Fruit fly (Drosophila melanogaster) whole organism, prepupa: ENCODE data around the gene CG9760.

ENCODE experiments used
- Blimp-1 ChIP-seq: fragments of 200-800 bp; sonication (Bioruptor generic); optimal IDR thresholded peaks from 3 replicates; lab custom pipeline; 2017; ENCODE audit warnings: missing biosample characterization, missing genetic modification characterization, mild to moderate bottlenecking, moderate library complexity, missing genetic modification reagents
- CG10631 ChIP-seq: fragments of 200-800 bp; sonication (Bioruptor generic); optimal IDR thresholded peaks from 2 replicates; lab custom pipeline; 2016; ENCODE audit warnings: missing biosample characterization, missing genetic modification characterization
- CG10669 ChIP-seq: fragments of 200-800 bp; sonication (Bioruptor generic); optimal IDR thresholded peaks from 3 replicates; lab custom pipeline; 2018; ENCODE audit warnings: missing biosample characterization, mild to moderate bottlenecking, missing genetic modification characterization, moderate library complexity
- CG15336 ChIP-seq: fragments of 200-800 bp; sonication (Bioruptor generic); IDR thresholded peaks from 2 replicates; pipeline ENCODE4 v1.3.6; 2022; ENCODE audit warnings: missing biosample characterization, missing genetic modification characterization
- CG1621 ChIP-seq: fragments of 200-800 bp; sonication (Bioruptor generic); optimal IDR thresholded peaks from 3 replicates; lab custom pipeline; 2018; ENCODE audit warnings: missing biosample characterization, mild to moderate bottlenecking, missing genetic modification characterization
- CG31627 ChIP-seq: fragments of 200-800 bp; sonication (Bioruptor generic); optimal IDR thresholded peaks from 3 replicates; lab custom pipeline; 2016; ENCODE audit warnings: missing biosample characterization, missing genetic modification characterization
- CG32006 ChIP-seq: fragments of 200-800 bp; sonication (Bioruptor generic); optimal IDR thresholded peaks from 3 replicates; lab custom pipeline; 2017; ENCODE audit warnings: missing biosample characterization, mild to moderate bottlenecking, missing genetic modification characterization
- CG3919 ChIP-seq: fragments of 200-800 bp; sonication (Bioruptor generic); optimal IDR thresholded peaks from 3 replicates; lab custom pipeline; 2016; ENCODE audit warnings: missing biosample characterization, missing genetic modification characterization
- CG4318 ChIP-seq: fragments of 200-800 bp; sonication (Bioruptor generic); optimal IDR thresholded peaks from 3 replicates; lab custom pipeline; 2017; ENCODE audit warnings: missing biosample characterization, mild to moderate bottlenecking, missing genetic modification characterization
- CG6163 ChIP-seq: fragments of 200-800 bp; sonication (Bioruptor generic); IDR thresholded peaks from 3 replicates; pipeline ENCODE4 v1.3.6; 2022; ENCODE audit warnings: missing biosample characterization, missing genetic modification characterization
- CG6276 ChIP-seq: fragments of 200-800 bp; sonication (Bioruptor generic); optimal IDR thresholded peaks from 2 replicates; lab custom pipeline; 2017; ENCODE audit warnings: missing biosample characterization, mild to moderate bottlenecking, missing genetic modification characterization
- CG6792 ChIP-seq: fragments of 200-800 bp; sonication (Bioruptor generic); optimal IDR thresholded peaks from 3 replicates; lab custom pipeline; 2016; ENCODE audit warnings: missing biosample characterization, missing genetic modification characterization
- CG6808 ChIP-seq: fragments of 200-800 bp; sonication (Bioruptor generic); optimal IDR thresholded peaks from 3 replicates; lab custom pipeline; 2017; ENCODE audit warnings: missing biosample characterization, missing genetic modification characterization, mild to moderate bottlenecking, moderate library complexity, missing genetic modification reagents
- CG8119 ChIP-seq: fragments of 200-800 bp; sonication (Bioruptor generic); IDR thresholded peaks from 3 replicates; pipeline ENCODE4 v1.3.6; 2022; ENCODE audit warnings: missing biosample characterization, missing genetic modification characterization
- CG8319 ChIP-seq: fragments of 200-800 bp; sonication (Bioruptor generic); optimal IDR thresholded peaks from 3 replicates; lab custom pipeline; 2016; ENCODE audit warnings: missing biosample characterization, missing genetic modification characterization
- CG8632 ChIP-seq: fragments of 200-800 bp; sonication (Bioruptor generic); optimal IDR thresholded peaks from 3 replicates; lab custom pipeline; 2016; ENCODE audit warnings: missing biosample characterization, missing genetic modification characterization
- Eip75B ChIP-seq: fragments of 200-800 bp; sonication (Bioruptor generic); optimal IDR thresholded peaks from 3 replicates; lab custom pipeline; 2016; ENCODE audit warnings: missing biosample characterization, missing genetic modification characterization
- Eip78C ChIP-seq: fragments of 200-800 bp; sonication (Bioruptor generic); peaks from one replicate; lab custom pipeline; 2016; ENCODE audit warnings: missing biosample characterization, missing genetic modification characterization
- Ets21C ChIP-seq: fragments of 200-800 bp; sonication (Bioruptor generic); optimal IDR thresholded peaks from 3 replicates; lab custom pipeline; 2016; ENCODE audit warnings: missing biosample characterization, missing genetic modification characterization
- Gug ChIP-seq: fragments of 200-800 bp; sonication (Bioruptor generic); IDR thresholded peaks from 2 replicates; pipeline ENCODE4 v1.3.6; 2022; ENCODE audit warnings: missing biosample characterization, missing genetic modification characterization
- Hr38 ChIP-seq: sonication (Bioruptor generic); optimal IDR thresholded peaks from 2 replicates; lab custom pipeline; 2016; ENCODE audit warnings: missing biosample characterization, missing genetic modification characterization
- Met ChIP-seq: fragments of 200-800 bp; sonication (Bioruptor generic); optimal IDR thresholded peaks from 3 replicates; lab custom pipeline; 2016; ENCODE audit warnings: missing biosample characterization, missing genetic modification characterization
- OdsH ChIP-seq: fragments of 200-800 bp; sonication (Bioruptor generic); optimal IDR thresholded peaks from 3 replicates; lab custom pipeline; 2016; ENCODE audit warnings: missing biosample characterization, missing genetic modification characterization
- Smox ChIP-seq: fragments of 200-800 bp; sonication (Bioruptor generic); optimal IDR thresholded peaks from 3 replicates; lab custom pipeline; 2016; ENCODE audit warnings: missing biosample characterization, missing genetic modification characterization
- Sox14 ChIP-seq: fragments of 200-800 bp; sonication (Bioruptor generic); optimal IDR thresholded peaks from 3 replicates; lab custom pipeline; 2016; ENCODE audit warnings: missing biosample characterization, missing genetic modification characterization
- achi ChIP-seq: fragments of 200-800 bp; sonication (Bioruptor generic); optimal IDR thresholded peaks from 3 replicates; lab custom pipeline; 2016; ENCODE audit warnings: missing biosample characterization, missing genetic modification characterization
- dac ChIP-seq: fragments of 200-800 bp; sonication (Bioruptor generic); optimal IDR thresholded peaks from 2 replicates; lab custom pipeline; 2017; ENCODE audit warnings: missing biosample characterization, mild to moderate bottlenecking, missing genetic modification characterization
- eg ChIP-seq: fragments of 200-800 bp; sonication (Bioruptor generic); IDR thresholded peaks from 3 replicates; pipeline ENCODE4 v1.3.6; 2022; ENCODE audit warnings: missing biosample characterization, missing genetic modification characterization
- esn ChIP-seq: fragments of 200-800 bp; sonication (Bioruptor generic); optimal IDR thresholded peaks from 2 replicates; lab custom pipeline; 2016; ENCODE audit warnings: missing biosample characterization, mild to moderate bottlenecking, missing genetic modification characterization, moderate library complexity
- fd59A ChIP-seq: fragments of 200-800 bp; sonication (Bioruptor generic); optimal IDR thresholded peaks from 2 replicates; lab custom pipeline; 2017; ENCODE audit warnings: missing biosample characterization, mild to moderate bottlenecking, missing genetic modification characterization, missing genetic modification reagents
- fkh ChIP-seq: fragments of 200-800 bp; sonication (Bioruptor generic); optimal IDR thresholded peaks from 3 replicates; lab custom pipeline; 2017; ENCODE audit warnings: missing biosample characterization, mild to moderate bottlenecking, missing genetic modification characterization, moderate library complexity
- net ChIP-seq: fragments of 200-800 bp; sonication (Bioruptor generic); optimal IDR thresholded peaks from 3 replicates; lab custom pipeline; 2016; ENCODE audit warnings: missing biosample characterization, missing genetic modification characterization
- pdm3 ChIP-seq: fragments of 200-800 bp; sonication (Bioruptor generic); optimal IDR thresholded peaks from 3 replicates; lab custom pipeline; 2016; ENCODE audit warnings: missing biosample characterization, missing genetic modification characterization
- salr ChIP-seq, 2 experiments: fragments of 200-800 bp; sonication (Bioruptor generic); optimal IDR thresholded peaks; 3 replicates each; lab custom pipeline; 2016 to 2018; ENCODE audit warnings: missing biosample characterization in 2 of 2, missing genetic modification characterization in 2 of 2, mild to moderate bottlenecking in 1 of 2
- ss ChIP-seq, 2 experiments: fragments of 200-800 bp; sonication (Bioruptor generic); optimal IDR thresholded peaks; 2 replicates in 1 of 2; 3 replicates in 1 of 2; lab custom pipeline; 2017 to 2018; ENCODE audit warnings: mild to moderate bottlenecking in 2 of 2, missing biosample characterization in 2 of 2, missing genetic modification characterization in 2 of 2, moderate library complexity in 1 of 2
- svp ChIP-seq: fragments of 200-800 bp; sonication (Bioruptor generic); peaks from one replicate; lab custom pipeline; 2016; ENCODE audit warnings: missing biosample characterization, missing genetic modification characterization
- topi ChIP-seq: fragments of 200-800 bp; sonication (Bioruptor generic); optimal IDR thresholded peaks from 3 replicates; lab custom pipeline; 2016; ENCODE audit warnings: missing biosample characterization, missing genetic modification characterization

Gene CG9760

dm6 chr3L:12109045-12109632, 54.4 kb downstream of the CG9760 start (continued):
- no peak for TF ChIP-seq fd59A
- peak; percentile 3 to 28 for TF ChIP-seq ss (GFP tag; optimal IDR thresholded peaks at IDR 0.05; lab: Kevin White, UChicago)
- no peak for TF ChIP-seq dac (GFP tag; lab: Kevin White, UChicago)
- peak; percentile 7 for TF ChIP-seq CG10669
- no peak for TF ChIP-seq CG1621 (tag; lab: Kevin White, UChicago)
- TF ChIP-seq CG6276 = peak; percentile 38
- no peak for TF ChIP-seq CG8319
- TF ChIP-seq CG31627 (GFP tag; lab: Kevin White, UChicago) = no peak
- TF ChIP-seq net (GFP tag; lab: Kevin White, UChicago) = no peak
- TF ChIP-seq topi (GFP tag; lab: Kevin White, UChicago) = no peak
- TF ChIP-seq Smox (GFP tag; lab: Kevin White, UChicago) = no peak
- TF ChIP-seq Eip78C = peak; percentile 83
- peak; percentile 74 for TF ChIP-seq CG15336
- TF ChIP-seq achi (GFP tag; lab: Kevin White, UChicago) = peak; percentile 55
- TF ChIP-seq Met (GFP tag; lab: Kevin White, UChicago) = no peak
- TF ChIP-seq CG4318 (GFP tag; lab: Kevin White, UChicago) = peak; percentile 54
- TF ChIP-seq salr (GFP tag; optimal IDR thresholded peaks at IDR 0.05; lab: Kevin White, UChicago) = peak in 1 of 2 experiments; percentile 40
- peak; percentile 31 for TF ChIP-seq CG3919 (GFP tag; lab: Kevin White, UChicago)
- no peak for TF ChIP-seq Eip75B (GFP tag; lab: Kevin White, UChicago)
- TF ChIP-seq Sox14 (GFP tag; lab: Kevin White, UChicago) = no peak
- TF ChIP-seq OdsH (GFP tag; lab: Kevin White, UChicago) = peak; percentile 34
- no peak for TF ChIP-seq Ets21C
- TF ChIP-seq fkh (GFP tag; lab: Kevin White, UChicago) = no peak
- no peak for TF ChIP-seq CG6792 (GFP tag; lab: Kevin White, UChicago)
- peak; percentile 32 for TF ChIP-seq CG10631 (GFP tag; lab: Kevin White, UChicago)

DNA sequence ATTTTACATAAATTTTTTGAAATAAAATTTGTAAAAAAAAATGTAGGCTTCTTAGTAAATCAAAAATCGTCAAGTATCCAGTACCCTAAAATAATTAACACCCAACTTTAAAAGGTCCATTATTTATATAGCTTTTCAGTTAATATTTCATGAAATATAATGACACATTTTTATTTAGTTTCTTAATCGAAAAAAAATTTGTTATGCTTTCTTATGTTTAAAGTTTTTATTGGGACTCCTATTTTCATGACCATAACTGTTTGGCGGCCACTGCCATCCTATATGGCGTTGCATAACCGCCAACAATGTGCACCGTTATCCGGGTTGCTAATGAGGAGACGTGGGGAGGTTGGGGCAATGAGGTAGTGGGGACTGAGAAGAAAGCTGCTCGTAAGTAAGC, 55.0 kb downstream of the CG9760 start:
- peak; percentile 29; the same call in 1 of the 2 replicates for TF ChIP-seq Gug (GFP tag; lab: Robert Waterston, UW)
- TF ChIP-seq CG32006 (GFP tag; lab: Kevin White, UChicago) = peak; percentile 10
- TF ChIP-seq CG8632 (GFP tag; lab: Kevin White, UChicago) = no peak
- peak; percentile 0 for TF ChIP-seq CG10631 (GFP tag; lab: Kevin White, UChicago)
- no peak for TF ChIP-seq Hr38 (GFP tag; lab: Kevin White, UChicago)
- peak; percentile 23 for TF ChIP-seq esn (GFP tag; lab: Kevin White, UChicago)
- TF ChIP-seq pdm3 (GFP tag; lab: Kevin White, UChicago) = no peak
- peak; percentile 40; the same call in 2 of the 3 replicates for TF ChIP-seq CG6163 (GFP tag; lab: Robert Waterston, UW)
- no peak for TF ChIP-seq Eip75B (GFP tag; lab: Kevin White, UChicago)
- peak; percentile 70 for TF ChIP-seq svp (GFP tag; lab: Kevin White, UChicago)
- TF ChIP-seq CG6808 (GFP tag; lab: Kevin White, UChicago) = no peak
- TF ChIP-seq CG10669 = peak; percentile 3
- TF ChIP-seq CG8119 (GFP tag; lab: Robert Waterston, UW) = peak; percentile 68
- peak; percentile 37; the same call in 2 of the 3 replicates for TF ChIP-seq eg
- peak; percentile 64 for TF ChIP-seq CG15336
- TF ChIP-seq salr (GFP tag; optimal IDR thresholded peaks at IDR 0.05; lab: Kevin White, UChicago) = no peak
- TF ChIP-seq topi (GFP tag; lab: Kevin White, UChicago) = peak; percentile 40
- peak; percentile 82 for TF ChIP-seq Eip78C
- no peak for TF ChIP-seq achi (GFP tag; lab: Kevin White, UChicago)
- TF ChIP-seq Smox (GFP tag; lab: Kevin White, UChicago) = no peak

DNA sequence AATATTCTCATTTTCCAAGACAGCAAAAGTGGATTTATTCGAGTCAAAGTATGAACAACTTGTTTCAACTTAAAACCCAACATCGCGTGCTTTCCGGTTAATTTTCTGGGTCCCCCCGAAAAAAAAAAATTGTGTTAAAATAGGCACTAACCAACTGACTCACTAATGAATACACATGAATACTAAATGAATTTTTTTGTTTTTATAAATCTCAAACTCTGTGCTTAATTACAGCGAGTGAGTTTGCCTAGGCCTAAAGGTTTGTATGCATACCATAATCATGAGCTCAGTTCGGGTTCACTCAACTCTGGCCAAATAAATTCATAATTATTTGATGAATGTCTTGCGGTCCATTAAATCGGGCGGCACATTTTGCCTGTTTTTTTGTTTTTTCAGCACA, 56.2 kb downstream of the CG9760 start:
- TF ChIP-seq CG8119 (GFP tag; lab: Robert Waterston, UW) (no peak), Blimp-1 (GFP tag; lab: Kevin White, UChicago) (no peak), topi (GFP tag; lab: Kevin White, UChicago) (no peak), svp (GFP tag; lab: Kevin White, UChicago) (peak; percentile 25), Gug (GFP tag; lab: Robert Waterston, UW) (no peak)
